Worm (Caenorhabditis elegans) whole organism, L4/young adult: ENCODE results near the gene ver-4.

Experiments
- W03F9.2 ChIP-seq: fragments of 150-350 bp; optimal IDR thresholded peaks from 2 replicates; lab custom pipeline; 2014; ENCODE audit warnings: missing biosample characterization, missing genetic modification characterization
- dao-5 ChIP-seq: sonication (generic microtip); optimal IDR thresholded peaks from 2 replicates; lab custom pipeline; 2016; ENCODE audit warnings: missing genotype, missing genetic modification characterization, moderate library complexity, missing compliant biosample characterization
- him-1 ChIP-seq: sonication (generic microtip); optimal IDR thresholded peaks from 2 replicates; lab custom pipeline; 2016; ENCODE audit warnings: missing genotype, missing genetic modification reagents, missing genetic modification characterization, missing compliant biosample characterization

ver-4 gene

DNA sequence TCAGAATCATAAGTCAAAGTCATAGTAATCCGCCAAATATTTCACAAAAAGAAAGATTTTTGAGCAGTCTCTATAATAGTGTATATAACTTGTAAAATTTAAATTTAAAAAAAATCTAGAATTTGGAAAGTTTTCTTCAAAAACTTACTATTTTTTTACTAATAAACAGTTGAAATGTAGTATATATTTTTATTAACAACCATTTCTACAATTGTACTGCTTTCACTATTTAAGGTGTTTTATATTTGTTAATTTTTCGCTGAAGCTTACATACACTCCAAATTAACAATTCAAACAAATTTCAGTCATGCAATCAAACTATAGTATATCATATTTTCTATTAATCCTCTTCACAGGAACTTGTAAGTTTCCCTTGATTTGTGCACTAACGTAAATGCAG, 15.9 kb upstream of the ver-4 start, which contains the start of gene lge-1:
lge-1 (plus strand) TSS at position 301 of the 400 bp plus-strand sequence.
- TF ChIP-seq W03F9.2 = no peak
- no peak for TF ChIP-seq dao-5 (tag; lab: Kevin White, UChicago)
- TF ChIP-seq him-1 (tag; lab: Kevin White, UChicago) = no peak

DNA sequence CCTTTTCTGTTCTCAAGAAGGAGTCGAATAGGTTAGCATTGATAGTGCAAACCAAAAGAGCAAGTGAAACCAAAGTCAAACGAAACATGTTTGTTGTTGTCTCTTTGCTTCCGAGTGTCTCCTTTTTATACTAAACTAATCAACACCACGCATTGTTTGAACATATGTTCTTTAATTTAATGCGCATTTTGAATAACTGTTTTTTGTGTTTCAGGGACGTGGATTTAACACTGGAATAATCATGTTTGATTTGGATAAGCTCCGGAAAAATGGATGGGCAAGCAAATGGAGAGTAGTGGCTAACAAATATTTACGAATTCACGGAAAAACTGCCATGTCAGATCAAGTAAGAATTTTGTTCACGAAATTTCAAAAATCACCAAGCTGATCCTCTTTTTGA, 14.5 kb upstream of the ver-4 start, which contains the start of gene K09C8.9:
K09C8.9 (minus strand) TSS at position 101 of the 400 bp plus-strand sequence.
- TF ChIP-seq dao-5 (tag; lab: Kevin White, UChicago) = no peak
- TF ChIP-seq him-1 (tag; lab: Kevin White, UChicago) = no peak
- no peak for TF ChIP-seq W03F9.2

ce11 chrX:10970629-10971028, 11.5 kb upstream of the ver-4 start, which contains the start of gene K09C8.8:
Gene K09C8.8, plus strand, starts transcription at chrX:10970929.
- TF ChIP-seq him-1 (tag; lab: Kevin White, UChicago) (no peak), W03F9.2 (no peak), dao-5 (tag; lab: Kevin White, UChicago) (no peak)

DNA sequence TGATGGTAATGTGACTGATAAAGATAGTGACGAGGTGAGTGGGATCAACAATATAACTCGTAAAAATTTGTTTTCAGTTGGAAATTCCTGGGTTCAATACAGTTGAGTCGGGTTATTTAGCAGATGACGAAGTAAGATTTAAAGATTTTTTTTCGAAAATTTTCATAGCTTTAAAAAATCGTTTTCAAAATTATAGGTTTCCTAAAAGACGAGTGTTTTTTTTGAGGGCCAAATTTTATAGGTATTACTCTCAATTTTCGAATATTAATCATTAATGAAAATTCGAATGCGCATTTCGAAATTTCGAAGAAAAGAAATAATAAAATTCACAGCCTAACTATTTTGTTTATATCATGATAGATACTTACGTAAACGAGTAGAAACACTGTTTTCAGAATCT, 11.0 kb upstream of the ver-4 start:
- no peak for TF ChIP-seq dao-5 (tag; lab: Kevin White, UChicago)
- TF ChIP-seq W03F9.2 = no peak
- no peak for TF ChIP-seq him-1 (tag; lab: Kevin White, UChicago)

DNA sequence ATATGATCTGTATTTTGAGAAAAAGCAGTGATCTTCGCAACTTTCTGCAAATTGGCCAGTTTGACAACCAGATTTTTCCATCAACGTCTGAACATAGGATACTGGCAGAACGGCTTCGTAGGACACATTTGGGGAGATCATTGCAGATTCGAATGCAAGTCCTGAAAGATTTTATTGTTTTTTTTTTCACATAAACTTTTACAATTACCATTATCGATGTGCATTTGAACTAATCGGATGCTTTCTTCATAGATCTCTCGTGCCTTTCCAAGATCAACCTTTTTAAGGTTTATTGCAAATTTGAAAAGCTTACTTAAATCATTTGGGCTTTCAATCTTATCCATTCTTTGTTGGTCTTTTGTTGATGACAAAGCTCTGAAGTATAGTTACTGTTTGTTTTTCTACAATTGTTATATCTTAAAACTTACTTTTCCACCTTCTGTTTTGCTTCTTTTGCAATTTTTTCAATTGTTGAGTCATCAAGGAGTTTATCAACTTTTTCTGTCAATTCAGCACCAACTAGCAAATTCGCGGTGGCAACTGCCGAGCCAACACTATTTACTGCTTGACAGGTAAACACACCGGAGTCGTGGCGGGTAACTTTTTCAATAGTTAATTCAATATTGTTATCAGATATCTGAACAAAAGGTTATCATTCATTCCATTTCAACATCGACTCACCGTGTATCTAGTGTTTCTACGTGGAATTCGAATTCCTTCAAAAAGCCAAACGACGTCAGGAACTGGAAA, 5.5 kb upstream of the ver-4 start:
- no peak for TF ChIP-seq him-1 (tag; lab: Kevin White, UChicago)
- no peak for TF ChIP-seq W03F9.2
- no peak for TF ChIP-seq dao-5 (tag; lab: Kevin White, UChicago)

ce11 chrX:10979186-10979585, 3.0 kb upstream of the ver-4 start, which contains the start of gene pxn-2:
Gene pxn-2, minus strand, starts transcription at chrX:10979286.
- TF ChIP-seq W03F9.2 = no peak
- TF ChIP-seq dao-5 (tag; lab: Kevin White, UChicago) = no peak
- no peak for TF ChIP-seq him-1 (tag; lab: Kevin White, UChicago)

DNA sequence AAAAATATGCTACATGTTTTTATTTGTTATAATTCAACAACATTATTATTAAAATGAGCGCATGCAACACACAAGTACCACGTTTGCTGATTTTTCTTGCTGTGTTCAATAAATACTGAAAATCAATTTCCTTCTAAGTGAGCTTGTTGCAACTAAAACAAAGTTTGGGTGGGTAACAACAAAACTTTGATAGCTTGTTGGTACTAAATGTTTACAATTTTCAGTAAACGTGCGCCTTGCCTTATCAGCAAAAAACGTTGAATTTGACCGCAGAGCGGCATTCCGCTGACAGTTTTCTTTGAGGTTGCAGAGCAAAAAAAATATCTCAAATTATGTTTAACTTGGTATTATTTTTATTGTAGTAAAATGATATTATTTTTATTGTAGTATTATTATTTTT, 777 bp upstream of the ver-4 start:
- TF ChIP-seq him-1 (tag; lab: Kevin White, UChicago) (no peak), dao-5 (tag; lab: Kevin White, UChicago) (no peak), W03F9.2 (no peak)

ce11 chrX:10989286-10989685, 7.1 kb downstream of the ver-4 start:
- TF ChIP-seq W03F9.2 (no peak), him-1 (tag; lab: Kevin White, UChicago) (no peak), dao-5 (tag; lab: Kevin White, UChicago) (no peak)

DNA sequence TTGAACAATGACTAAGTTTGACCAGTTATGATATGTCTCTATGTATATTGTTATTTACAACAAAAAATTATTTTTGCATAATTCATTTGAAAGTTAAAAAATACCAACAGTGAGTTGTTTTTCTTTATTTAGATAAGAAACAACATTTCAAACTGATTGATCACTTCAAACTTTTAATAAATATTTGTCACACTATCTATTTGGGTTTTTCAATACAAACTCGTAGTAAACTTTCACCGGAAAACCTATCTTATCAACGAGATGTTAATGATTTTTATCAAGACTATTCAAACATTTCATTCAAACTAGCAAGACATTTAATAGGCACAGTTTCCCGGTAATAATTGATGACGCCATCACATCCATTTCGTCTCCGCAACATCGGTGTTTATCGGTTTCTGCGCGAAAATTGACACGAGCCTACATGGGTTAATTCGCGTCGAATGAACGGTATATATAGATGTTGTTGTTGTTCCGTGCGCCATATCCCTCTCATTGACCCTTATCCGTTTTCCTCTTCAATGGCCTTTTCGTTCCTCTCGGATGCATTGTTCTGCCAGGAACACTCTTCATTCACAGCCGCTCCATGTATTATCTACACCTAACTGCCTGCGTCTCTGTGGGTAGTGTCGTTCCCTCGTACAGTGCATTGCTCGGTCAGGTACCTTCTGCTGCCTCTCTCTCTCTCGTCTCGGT, 8.2 kb downstream of the ver-4 start:
- no peak for TF ChIP-seq him-1 (tag; lab: Kevin White, UChicago)
- TF ChIP-seq dao-5 (tag; lab: Kevin White, UChicago) = no peak
- no peak for TF ChIP-seq W03F9.2

- TF ChIP-seq him-1 (tag; lab: Kevin White, UChicago) = no peak
- TF ChIP-seq dao-5 (tag; lab: Kevin White, UChicago) = no peak
- TF ChIP-seq W03F9.2 = no peak
These were observed 8.7 kb downstream of the ver-4 start for ce11 chrX:10990855-10991176.

DNA sequence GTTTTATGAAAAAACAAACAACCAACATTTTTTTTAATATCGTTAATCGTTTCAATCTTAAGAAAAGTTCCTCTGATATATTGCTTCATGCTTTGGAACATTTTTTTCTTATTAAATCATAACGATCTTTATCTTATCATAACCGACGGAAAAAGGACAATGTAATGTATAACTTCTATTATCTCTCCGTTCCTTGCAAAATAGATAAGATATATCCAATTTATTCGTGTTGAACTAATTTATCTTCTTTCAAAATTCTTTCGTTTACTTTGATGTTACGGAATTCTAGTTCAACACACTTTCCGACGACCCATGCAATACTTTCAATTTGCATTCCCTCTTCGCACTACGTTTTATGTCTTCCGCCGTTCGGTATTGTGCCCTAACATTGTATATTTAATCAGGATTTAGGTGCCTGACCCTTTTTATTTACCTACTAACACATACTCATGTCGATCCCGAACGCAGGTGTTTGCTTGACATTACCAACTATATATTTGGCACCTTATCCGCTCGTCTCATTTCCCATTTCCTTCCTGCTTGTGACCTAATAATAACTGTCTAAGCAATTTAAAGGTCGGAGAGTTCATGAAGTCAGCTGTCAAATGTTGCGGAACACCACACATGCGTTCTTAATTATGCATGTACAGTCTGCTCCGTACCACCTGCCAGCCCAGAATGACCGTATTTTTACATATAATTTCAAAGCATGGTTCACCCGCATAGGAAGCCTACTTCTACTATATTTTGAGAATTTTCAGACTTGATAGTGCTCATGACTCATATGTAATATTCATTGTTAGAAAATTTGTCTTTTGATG, 9.4 kb downstream of the ver-4 start:
- no peak for TF ChIP-seq dao-5 (tag; lab: Kevin White, UChicago)
- no peak for TF ChIP-seq W03F9.2
- TF ChIP-seq him-1 (tag; lab: Kevin White, UChicago) = no peak

- no peak for TF ChIP-seq him-1 (tag; lab: Kevin White, UChicago)
- TF ChIP-seq W03F9.2 = no peak
- no peak for TF ChIP-seq dao-5 (tag; lab: Kevin White, UChicago)
These were observed 10.0 kb downstream of the ver-4 start, which contains the start of gene ver-3 for ce11 chrX:10992177-10992576. Gene ver-3, plus strand, starts transcription at chrX:10992477.

DNA sequence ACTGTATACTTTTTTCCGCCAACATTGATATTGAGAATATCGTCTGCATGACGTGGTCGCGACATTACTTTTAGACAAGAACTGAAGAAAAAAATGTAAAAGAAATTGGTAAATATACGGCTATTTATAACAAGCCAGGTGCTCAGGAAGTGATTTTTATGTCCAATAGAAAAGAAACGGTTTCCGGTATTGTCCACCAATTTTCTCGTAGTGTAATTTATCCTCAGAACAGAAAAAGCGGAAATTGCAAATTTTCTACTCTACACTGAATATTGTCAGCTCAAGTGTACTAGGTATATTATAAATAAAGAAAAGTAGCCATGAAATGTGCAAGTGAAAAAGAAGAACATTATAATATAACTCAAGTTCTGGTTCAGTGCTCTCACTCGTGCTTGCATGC, 17.0 kb downstream of the ver-4 start, which contains the start of gene F59F3.6:
F59F3.6 (minus strand) TSS at position 101 of the 400 bp plus-strand sequence.
- TF ChIP-seq dao-5 (tag; lab: Kevin White, UChicago) = no peak
- TF ChIP-seq W03F9.2 = no peak
- TF ChIP-seq him-1 (tag; lab: Kevin White, UChicago) = no peak
